Fruit fly (Drosophila melanogaster) whole organism, embryonic: ENCODE measurements around the gene CG14669.

Experiments used
- Antp ChIP-seq: fragments of 200-800 bp; sonication (Bioruptor generic); optimal IDR thresholded peaks from 3 replicates; lab custom pipeline; 2016; ENCODE audit warnings: missing biosample characterization, missing genetic modification characterization
- Bgb ChIP-seq: fragments of 200-800 bp; sonication (Bioruptor generic); IDR thresholded peaks from 2 replicates; pipeline ENCODE4 v1.3.6; 2022; ENCODE audit warnings: missing biosample characterization, missing genetic modification characterization; ENCODE audit not compliant: partially characterized antibody
- Bteb2 ChIP-seq: fragments of 200-800 bp; sonication (Bioruptor generic); optimal IDR thresholded peaks from 2 replicates; lab custom pipeline; 2016; ENCODE audit warnings: missing biosample characterization, missing genetic modification characterization
- CG10147 ChIP-seq: fragments of 200-800 bp; sonication (Bioruptor generic); optimal IDR thresholded peaks from 2 replicates; lab custom pipeline; 2019; ENCODE audit warnings: missing biosample characterization, mild to moderate bottlenecking, missing genetic modification characterization, moderate library complexity
- CG10654 ChIP-seq: fragments of 200-800 bp; sonication (Bioruptor generic); optimal IDR thresholded peaks from 2 replicates; lab custom pipeline; 2016; ENCODE audit warnings: missing biosample characterization, missing genetic modification characterization
- CG11247 ChIP-seq: fragments of 200-800 bp; sonication (Bioruptor generic); IDR thresholded peaks from 2 replicates; pipeline ENCODE4 v1.3.6; 2022; ENCODE audit warnings: missing biosample characterization, missing genetic modification characterization
- CG11695 ChIP-seq: fragments of 200-800 bp; sonication (Bioruptor generic); IDR thresholded peaks from 3 replicates; pipeline ENCODE4 v1.3.6; 2022; ENCODE audit warnings: missing biosample characterization, missing genetic modification characterization
- CG15269 ChIP-seq: fragments of 200-800 bp; sonication (Bioruptor generic); optimal IDR thresholded peaks from 2 replicates; lab custom pipeline; 2018; ENCODE audit warnings: missing biosample characterization, mild to moderate bottlenecking, missing genetic modification characterization, moderate library complexity
- CG18011 ChIP-seq: fragments of 200-800 bp; sonication (Bioruptor generic); optimal IDR thresholded peaks from 2 replicates; lab custom pipeline; 2017; ENCODE audit warnings: missing biosample characterization, missing genetic modification characterization, mild to moderate bottlenecking, moderate library complexity, missing genotype
- CG2678 ChIP-seq: fragments of 200-800 bp; sonication (Bioruptor generic); optimal IDR thresholded peaks from 3 replicates; lab custom pipeline; 2019; ENCODE audit warnings: missing biosample characterization, mild to moderate bottlenecking, missing genetic modification characterization, moderate library complexity
- CG32767 ChIP-seq: fragments of 200-800 bp; sonication (Bioruptor generic); IDR thresholded peaks from 2 replicates; pipeline ENCODE4 v1.3.6; 2022; ENCODE audit warnings: missing biosample characterization, missing genetic modification characterization
- CG33213 ChIP-seq: fragments of 200-800 bp; sonication (Bioruptor generic); optimal IDR thresholded peaks from 3 replicates; lab custom pipeline; 2016; ENCODE audit warnings: missing biosample characterization, missing genetic modification characterization
- CG4404 ChIP-seq: fragments of 200-800 bp; sonication (Bioruptor generic); IDR thresholded peaks from 2 replicates; pipeline ENCODE4 v1.3.6; 2022; ENCODE audit warnings: missing biosample characterization, missing genetic modification characterization
- CG4820 ChIP-seq: fragments of 200-800 bp; sonication (Bioruptor generic); optimal IDR thresholded peaks from 3 replicates; lab custom pipeline; 2016; ENCODE audit warnings: missing biosample characterization, missing genetic modification characterization
- CG7928 ChIP-seq: fragments of 200-800 bp; sonication (Bioruptor generic); optimal IDR thresholded peaks from 2 replicates; lab custom pipeline; 2017; ENCODE audit warnings: missing biosample characterization, mild to moderate bottlenecking, missing genetic modification characterization
- CG7963 ChIP-seq: fragments of 200-800 bp; sonication (Bioruptor generic); IDR thresholded peaks from 3 replicates; pipeline ENCODE4 v1.3.6; 2022; ENCODE audit warnings: missing biosample characterization, missing genetic modification characterization; ENCODE audit not compliant: partially characterized antibody
- CG9727 ChIP-seq: fragments of 200-800 bp; sonication (Bioruptor generic); optimal IDR thresholded peaks from 3 replicates; lab custom pipeline; 2017; ENCODE audit warnings: missing biosample characterization, mild to moderate bottlenecking, missing genetic modification characterization
- Camta ChIP-seq: fragments of 200-800 bp; sonication (Bioruptor generic); optimal IDR thresholded peaks from 2 replicates; lab custom pipeline; 2016; ENCODE audit warnings: missing biosample characterization, missing genetic modification characterization
- Deaf1 ChIP-seq: fragments of 200-800 bp; optimal IDR thresholded peaks from 3 replicates; lab custom pipeline; 2019; ENCODE audit warnings: missing biosample characterization, mild to moderate bottlenecking, missing genetic modification characterization, moderate library complexity
- Doc3 ChIP-seq: fragments of 200-800 bp; sonication (Bioruptor generic); IDR thresholded peaks from 3 replicates; pipeline ENCODE4 v1.3.6; 2022; ENCODE audit warnings: missing biosample characterization, missing genetic modification characterization; ENCODE audit not compliant: partially characterized antibody
- Ets65A ChIP-seq: fragments of 200-800 bp; sonication (Bioruptor generic); peaks from one replicate; lab custom pipeline; 2016; ENCODE audit warnings: missing biosample characterization, missing genetic modification characterization
- Ets97D ChIP-seq: fragments of 200-800 bp; sonication (Bioruptor generic); optimal IDR thresholded peaks from 3 replicates; lab custom pipeline; 2016; ENCODE audit warnings: missing biosample characterization, missing genetic modification characterization
- Fer1 ChIP-seq: fragments of 200-800 bp; sonication (Bioruptor generic); optimal IDR thresholded peaks from 2 replicates; lab custom pipeline; 2017; ENCODE audit warnings: missing biosample characterization, mild to moderate bottlenecking, missing genetic modification characterization
- HLHmδ ChIP-seq: fragments of 200-800 bp; sonication (Bioruptor generic); optimal IDR thresholded peaks from 2 replicates; lab custom pipeline; 2018; ENCODE audit warnings: missing biosample characterization, mild to moderate bottlenecking, missing genetic modification characterization, moderate library complexity
- Med ChIP-seq: fragments of 200-800 bp; sonication (Bioruptor generic); peaks from one replicate; lab custom pipeline; 2016; ENCODE audit warnings: missing biosample characterization, missing genetic modification characterization, mild to moderate bottlenecking, inconsistent platforms, moderate library complexity
- Meics ChIP-seq: fragments of 200-800 bp; sonication (Bioruptor generic); optimal IDR thresholded peaks from 2 replicates; lab custom pipeline; 2017; ENCODE audit warnings: missing biosample characterization, mild to moderate bottlenecking, missing genetic modification characterization
- NC2α ChIP-seq: fragments of 200-800 bp; sonication (Bioruptor generic); optimal IDR thresholded peaks from 2 replicates; lab custom pipeline; 2016; ENCODE audit warnings: missing biosample characterization, missing genetic modification characterization
- NK7.1 ChIP-seq: fragments of 200-800 bp; sonication (Bioruptor generic); optimal IDR thresholded peaks from 3 replicates; lab custom pipeline; 2016; ENCODE audit warnings: missing biosample characterization, missing genetic modification characterization
- Neu2 ChIP-seq: fragments of 200-800 bp; sonication (Bioruptor generic); optimal IDR thresholded peaks from 3 replicates; lab custom pipeline; 2016; ENCODE audit warnings: missing biosample characterization, missing genetic modification characterization, borderline replicate concordance
- Nf-YC ChIP-seq: fragments of 200-800 bp; optimal IDR thresholded peaks from 3 replicates; lab custom pipeline; 2019; ENCODE audit warnings: missing biosample characterization, mild to moderate bottlenecking, missing genetic modification characterization, moderate library complexity
- PHDP ChIP-seq: fragments of 200-800 bp; sonication (Bioruptor generic); optimal IDR thresholded peaks from 3 replicates; lab custom pipeline; 2018; ENCODE audit warnings: missing biosample characterization, mild to moderate bottlenecking, missing genetic modification characterization, moderate library complexity
- ab ChIP-seq: fragments of 200-800 bp; sonication (Bioruptor generic); optimal IDR thresholded peaks from 2 replicates; lab custom pipeline; 2016; ENCODE audit warnings: missing biosample characterization, missing genetic modification characterization
- cad ChIP-seq: fragments of >200 bp; optimal IDR thresholded peaks from 2 replicates; lab custom pipeline; 2017; ENCODE audit warnings: missing biosample characterization, missing genetic modification characterization
- crp ChIP-seq, 2 experiments: fragments of 200-800 bp; sonication (Bioruptor generic); optimal IDR thresholded peaks; 2 replicates in 1 of 2; 3 replicates in 1 of 2; lab custom pipeline; 2017; ENCODE audit warnings: missing biosample characterization in 2 of 2, missing genetic modification characterization in 2 of 2, mild to moderate bottlenecking in 1 of 2, moderate library complexity in 1 of 2
- dmrt11E ChIP-seq: fragments of 200-800 bp; sonication (Bioruptor generic); optimal IDR thresholded peaks from 3 replicates; lab custom pipeline; 2018; ENCODE audit warnings: missing biosample characterization, mild to moderate bottlenecking, missing genetic modification characterization, moderate library complexity
- exex ChIP-seq: fragments of 200-800 bp; sonication (Bioruptor generic); optimal IDR thresholded peaks from 4 replicates; lab custom pipeline; 2018; ENCODE audit warnings: missing biosample characterization, mild to moderate bottlenecking, missing genetic modification characterization, moderate library complexity
- gem ChIP-seq: fragments of 200-800 bp; sonication (Bioruptor generic); optimal IDR thresholded peaks from 2 replicates; lab custom pipeline; 2019; ENCODE audit warnings: missing biosample characterization, mild to moderate bottlenecking, missing genetic modification characterization, moderate library complexity
- gsb ChIP-seq: fragments of 200-800 bp; sonication (Bioruptor generic); IDR thresholded peaks from 2 replicates; pipeline ENCODE4 v1.3.6; 2022; ENCODE audit warnings: missing biosample characterization, missing genetic modification characterization
- inv ChIP-seq: fragments of 200-800 bp; sonication (Bioruptor generic); IDR thresholded peaks from 2 replicates; pipeline ENCODE4 v1.3.6; 2022; ENCODE audit warnings: missing biosample characterization, missing genetic modification characterization; ENCODE audit not compliant: partially characterized antibody
- jigr1 ChIP-seq: fragments of 200-800 bp; sonication (Bioruptor generic); IDR thresholded peaks from 3 replicates; pipeline ENCODE4 v1.3.6; 2022; ENCODE audit warnings: missing biosample characterization, missing genetic modification characterization
- lab ChIP-seq: fragments of 200-800 bp; sonication (Bioruptor generic); optimal IDR thresholded peaks from 3 replicates; lab custom pipeline; 2017; ENCODE audit warnings: missing biosample characterization, missing genetic modification characterization, mild to moderate bottlenecking, moderate library complexity, missing genetic modification reagents
- peb ChIP-seq: fragments of 200-800 bp; sonication (Bioruptor generic); IDR thresholded peaks from 2 replicates; pipeline ENCODE4 v1.3.6; 2022; ENCODE audit warnings: missing biosample characterization, missing genetic modification characterization
- prd ChIP-seq, 3 experiments: fragments of >200 bp in 2 of 3; fragments of 200-800 bp in 1 of 3; sonication (Bioruptor generic) in 1 of 3; optimal IDR thresholded peaks in 2 of 3; IDR thresholded peaks in 1 of 3; 2 replicates in 2 of 3; 3 replicates in 1 of 3; pipeline versions ENCODE4 v1.3.6 to Lab custom; 2017 to 2022; ENCODE audit warnings: missing biosample characterization in 1 of 3, missing genetic modification characterization in 1 of 3
- pros ChIP-seq: fragments of 200-800 bp; sonication (Bioruptor generic); optimal IDR thresholded peaks from 3 replicates; lab custom pipeline; 2019; ENCODE audit warnings: missing biosample characterization, mild to moderate bottlenecking, missing genetic modification characterization, moderate library complexity
- ro ChIP-seq: fragments of 200-800 bp; sonication (Bioruptor generic); IDR thresholded peaks from 2 replicates; pipeline ENCODE4 v1.3.6; 2022; ENCODE audit warnings: missing biosample characterization, missing genetic modification characterization
- scrt ChIP-seq: fragments of 200-800 bp; sonication (Bioruptor generic); optimal IDR thresholded peaks from 2 replicates; lab custom pipeline; 2018; ENCODE audit warnings: missing biosample characterization, mild to moderate bottlenecking, missing genetic modification characterization, moderate library complexity
- sima ChIP-seq: fragments of 200-800 bp; sonication (Bioruptor generic); optimal IDR thresholded peaks from 2 replicates; lab custom pipeline; 2016; ENCODE audit warnings: missing biosample characterization, missing genetic modification characterization
- ssp ChIP-seq: fragments of 200-800 bp; sonication (Bioruptor generic); IDR thresholded peaks from 2 replicates; pipeline ENCODE4 v1.3.6; 2022; ENCODE audit warnings: missing biosample characterization, missing genetic modification characterization
- stwl ChIP-seq: fragments of 200-800 bp; sonication (Bioruptor generic); optimal IDR thresholded peaks from 3 replicates; lab custom pipeline; 2018; ENCODE audit warnings: missing biosample characterization, mild to moderate bottlenecking, missing genetic modification characterization, moderate library complexity

Gene CG14669

dm6 chr3R:5368170-5368781, 46.1 kb upstream of the CG14669 start, which contains the start of gene Cerk (continued):
- TF ChIP-seq sima (GFP tag; lab: Kevin White, UChicago) (no peak), Nf-YC (tag; lab: Kevin White, UChicago) (peak; percentile 33), Med (GFP tag; lab: Kevin White, UChicago) (peak; percentile 93), stwl (tag; lab: Kevin White, UChicago) (peak; percentile 74), CG7963 (GFP tag; lab: Robert Waterston, UW) (no peak), Ets97D (GFP tag; lab: Kevin White, UChicago) (peak; percentile 78), ro (GFP tag; lab: Robert Waterston, UW) (no peak), Camta (peak; percentile 17), CG10654 (GFP tag; lab: Kevin White, UChicago) (no peak), ab (GFP tag; lab: Kevin White, UChicago) (no peak), CG18011 (no peak), gsb (GFP tag; lab: Robert Waterston, UW) (no peak), HLHmδ (GFP tag; lab: Kevin White, UChicago) (peak; percentile 67), prd (optimal IDR thresholded peaks at IDR 0.05; lab: Kevin White, UChicago) (no peak), prd (GFP tag; IDR thresholded peaks at IDR 0.05; lab: Robert Waterston, UW) (peak; percentile 48; the same call in 1 of the 3 replicates), CG7928 (GFP tag; lab: Kevin White, UChicago) (peak; percentile 91), Bgb (GFP tag; lab: Robert Waterston, UW) (peak; percentile 68), Doc3 (GFP tag; lab: Robert Waterston, UW) (no peak), exex (tag; lab: Kevin White, UChicago) (no peak), CG4404 (GFP tag; lab: Robert Waterston, UW) (no peak), PHDP (peak; percentile 36), Neu2 (GFP tag; lab: Kevin White, UChicago) (no peak), CG9727 (GFP tag; lab: Kevin White, UChicago) (no peak), CG11247 (GFP tag; lab: Robert Waterston, UW) (no peak), Meics (GFP tag; lab: Kevin White, UChicago) (peak; percentile 28), crp (GFP tag; optimal IDR thresholded peaks at IDR 0.05; lab: Kevin White, UChicago) (peak in 1 of 2 experiments; percentile 45), Bteb2 (GFP tag; lab: Kevin White, UChicago) (no peak), CG10147 (GFP tag; lab: Kevin White, UChicago) (no peak), CG32767 (GFP tag; lab: Robert Waterston, UW) (no peak), CG11695 (GFP tag; lab: Robert Waterston, UW) (no peak), CG15269 (no peak), pros (GFP tag; lab: Kevin White, UChicago) (no peak), dmrt11E (tag; lab: Kevin White, UChicago) (no peak), lab (GFP tag; lab: Kevin White, UChicago) (peak; percentile 46), Fer1 (GFP tag; lab: Kevin White, UChicago) (peak; percentile 7), Deaf1 (tag; lab: Kevin White, UChicago) (no peak), peb (no peak), cad (GFP tag; lab: Kevin White, UChicago) (no peak), CG2678 (tag; lab: Kevin White, UChicago) (no peak), CG4820 (GFP tag; lab: Kevin White, UChicago) (no peak), Antp (peak; percentile 38), NK7.1 (GFP tag; lab: Kevin White, UChicago) (no peak), ssp (peak; percentile 81), jigr1 (no peak), inv (GFP tag; lab: Robert Waterston, UW) (peak; percentile 42; the same call in 1 of the 2 replicates), CG33213 (GFP tag; lab: Kevin White, UChicago) (peak; percentile 73), gem (tag; lab: Kevin White, UChicago) (peak; percentile 27), scrt (GFP tag; lab: Kevin White, UChicago) (no peak), Ets65A (peak; percentile 32), NC2α (no peak)
